Fruit fly (Drosophila melanogaster) whole organism, wandering third instar larva: Measurements from ENCODE around the gene CG13921.

Source experiments
- Dif ChIP-seq: fragments of 200-275, 200-300 bp; sonication (Bioruptor generic); optimal IDR thresholded peaks from 2 replicates; lab custom pipeline; 2018; ENCODE audit warnings: missing biosample characterization, missing genetic modification characterization; ENCODE audit not compliant: partially characterized antibody
- GATAd ChIP-seq: sonication (Bioruptor generic); optimal IDR thresholded peaks from 2 replicates; lab custom pipeline; 2016; ENCODE audit warnings: missing biosample characterization, missing genetic modification characterization
- Jra ChIP-seq: sonication (Bioruptor generic); optimal IDR thresholded peaks from 2 replicates; lab custom pipeline; 2016; ENCODE audit warnings: missing biosample characterization, missing genetic modification characterization
- Myc ChIP-seq: fragments of >200 bp; optimal IDR thresholded peaks from 2 replicates; lab custom pipeline; 2017
- Vsx2 ChIP-seq: fragments of 200-300, 225-300 bp; sonication (Bioruptor generic); optimal IDR thresholded peaks from 2 replicates; lab custom pipeline; 2018; ENCODE audit warnings: missing biosample characterization, missing genetic modification characterization; ENCODE audit not compliant: partially characterized antibody
- br ChIP-seq: fragments of 200-800 bp; sonication (Bioruptor generic); optimal IDR thresholded peaks from 2 replicates; lab custom pipeline; 2016; ENCODE audit warnings: missing biosample characterization, missing genetic modification characterization
- fru ChIP-seq: fragments of 200-800 bp; sonication (Bioruptor generic); optimal IDR thresholded peaks from 3 replicates; lab custom pipeline; 2016; ENCODE audit warnings: missing biosample characterization, mild to moderate bottlenecking, missing genetic modification characterization
- psq ChIP-seq: fragments of 200-800 bp; sonication (Bioruptor generic); optimal IDR thresholded peaks from 3 replicates; lab custom pipeline; 2017; ENCODE audit warnings: missing biosample characterization, mild to moderate bottlenecking, missing genetic modification characterization, moderate library complexity

DNA sequence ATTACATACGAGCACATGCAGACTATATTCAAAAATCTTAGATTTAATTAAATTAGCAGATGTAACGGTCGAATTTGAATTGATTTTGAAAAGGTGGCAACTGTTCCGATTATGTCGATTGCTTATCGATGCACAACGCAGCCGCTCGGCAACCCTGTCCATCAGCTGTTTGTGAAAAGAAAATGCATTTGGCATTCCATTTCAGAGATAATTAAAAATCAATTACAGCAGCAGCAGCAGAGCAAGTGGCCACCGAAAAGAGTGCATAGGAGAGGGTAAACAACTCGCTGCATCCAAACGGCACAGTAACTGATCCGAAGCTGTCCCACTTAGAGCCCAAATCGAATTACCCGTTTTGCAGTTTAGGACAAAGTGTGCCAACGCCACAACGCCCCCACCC is 51.9 kb downstream of the CG13921 start, which contains the start of gene Patj:
- TF ChIP-seq Myc (lab: Kevin White, UChicago), result no peak
- TF ChIP-seq br, result no peak
- no peak for TF ChIP-seq Vsx2 (GFP tag; lab: Kevin White, UChicago)
- no peak for TF ChIP-seq fru (GFP tag; lab: Kevin White, UChicago)
- no peak for TF ChIP-seq Dif (GFP tag; lab: Kevin White, UChicago)
- TF ChIP-seq psq, result no peak
- TF ChIP-seq Jra (GFP tag; lab: Kevin White, UChicago), result no peak
- no peak for TF ChIP-seq GATAd
